Worm (Caenorhabditis elegans): ENCODE data around the gene sfxn-1.2.

The sfxn-1.2 gene

ce11 chrII:11176441-11176840, 9.4 kb upstream of the sfxn-1.2 start:
- TF ChIP-seq tbx-9 (tag; optimal IDR thresholded peaks at IDR 0.05; ENCODE audit: borderline replicate concordance) (no peak), mcd-1 (GFP tag; IDR thresholded peaks at IDR 0.05) (peak; percentile 36; the same call in 1 of the 2 replicates), cebp-1 (GFP tag; IDR thresholded peaks at IDR 0.05) (peak; percentile 53; the same call in 1 of the 2 replicates), cebp-1 (tag; optimal IDR thresholded peaks at IDR 0.05) (peak; percentile 69), K11D2.4 (GFP tag; IDR thresholded peaks at IDR 0.05) (0 out of 2 replicates have a peak, but pooled peaks have one; percentile 18)

- TF ChIP-seq mxl-1 (tag; optimal IDR thresholded peaks at IDR 0.05): no peak
- no peak for TF ChIP-seq dpl-1 (GFP tag; optimal IDR thresholded peaks at IDR 0.05)
- TF ChIP-seq sea-2 (GFP tag; IDR thresholded peaks at IDR 0.05): no peak
- no peak for TF ChIP-seq mel-28 (tag; optimal IDR thresholded peaks at IDR 0.05; ENCODE audit: borderline replicate concordance)
- no peak for TF ChIP-seq ceh-40 (GFP tag; IDR thresholded peaks at IDR 0.05)
- no peak for TF ChIP-seq egl-44 (GFP tag; IDR thresholded peaks at IDR 0.05)
- TF ChIP-seq atf-7 (tag; optimal IDR thresholded peaks at IDR 0.05): no peak
- TF ChIP-seq K12H6.12 (tag; optimal IDR thresholded peaks at IDR 0.05): no peak
- TF ChIP-seq egrh-3 (GFP tag; IDR thresholded peaks at IDR 0.05): no peak
- no peak for TF ChIP-seq let-526 (GFP tag; IDR thresholded peaks at IDR 0.05)
- TF ChIP-seq ceh-79 (tag; optimal IDR thresholded peaks at IDR 0.05): no peak
- TF ChIP-seq xnd-1 (tag; optimal IDR thresholded peaks at IDR 0.05): no peak
- no peak for TF ChIP-seq rec-8 (tag; optimal IDR thresholded peaks at IDR 0.05)
- TF ChIP-seq Y53F4B.3 (GFP tag; IDR thresholded peaks at IDR 0.05): no peak
- TF ChIP-seq nfya-1 (tag; optimal IDR thresholded peaks at IDR 0.05; ENCODE audit: borderline replicate concordance, insufficient read depth): no peak
- TF ChIP-seq ztf-6 (GFP tag; IDR thresholded peaks at IDR 0.05): no peak
- TF ChIP-seq nhr-90 (tag; optimal IDR thresholded peaks at IDR 0.05): no peak
- no peak for TF ChIP-seq tbx-9 (tag; optimal IDR thresholded peaks at IDR 0.05; ENCODE audit: borderline replicate concordance)
- TF ChIP-seq B0019.2 (GFP tag; conservative IDR thresholded peaks at IDR 0.05): no peak
- TF ChIP-seq ztf-3 (GFP tag; optimal IDR thresholded peaks at IDR 0.05): no peak
These were observed 8.5 kb upstream of the sfxn-1.2 start, which contains the start of gene F37H8.6 for ce11 chrII:11177376-11177775. Gene F37H8.6, minus strand, starts transcription at chrII:11177476.

- TF ChIP-seq nfyb-1 (GFP tag; IDR thresholded peaks at IDR 0.05) (no peak), hlh-26 (GFP tag; conservative IDR thresholded peaks at IDR 0.05) (no peak), mes-4 (tag; optimal IDR thresholded peaks at IDR 0.05) (no peak), C17E4.6 (GFP tag; IDR thresholded peaks at IDR 0.05) (no peak)
These were observed 7.1 kb upstream of the sfxn-1.2 start for ce11 chrII:11178737-11179136.

ce11 chrII:11181250-11181704, 4.6 kb upstream of the sfxn-1.2 start, which contains the start of gene bigr-1:
Gene bigr-1, plus strand, starts transcription at chrII:11181654.
- TF ChIP-seq F49E8.2 (tag; optimal IDR thresholded peaks at IDR 0.05; ENCODE audit: insufficient read depth): no peak
- no peak for TF ChIP-seq B0035.1 (tag; optimal IDR thresholded peaks at IDR 0.05)
- no peak for TF ChIP-seq Y53G8AR.9 (GFP tag; conservative IDR thresholded peaks at IDR 0.05)
- no peak for TF ChIP-seq cebp-1 (GFP tag; IDR thresholded peaks at IDR 0.05)
- peak; percentile 24 for TF ChIP-seq cebp-1 (tag; optimal IDR thresholded peaks at IDR 0.05)
- peak; percentile 61 for TF ChIP-seq nhr-80 (tag; optimal IDR thresholded peaks at IDR 0.05)
- TF ChIP-seq chd-7 (tag; optimal IDR thresholded peaks at IDR 0.05): no peak
- TF ChIP-seq zfh-2 (GFP tag; conservative IDR thresholded peaks at IDR 0.05): no peak
- TF ChIP-seq lsl-1 (GFP tag; optimal IDR thresholded peaks at IDR 0.05): no peak

Data from whole organism, young adult.